Fruit fly (Drosophila melanogaster) whole organism, adult: Measurements from ENCODE around the gene Ork1.

Source experiments
- CG11617 ChIP-seq: fragments of 200-800 bp; sonication (Bioruptor generic); optimal IDR thresholded peaks from 2 replicates; lab custom pipeline; 2017; ENCODE audit warnings: mild to moderate bottlenecking, missing biosample characterization, missing genetic modification reagents, missing genetic modification characterization
- CG12768 ChIP-seq: fragments of 200-800 bp; sonication (Bioruptor generic); optimal IDR thresholded peaks from 2 replicates; lab custom pipeline; 2017; ENCODE audit warnings: missing biosample characterization, missing genetic modification characterization, mild to moderate bottlenecking, moderate library complexity, missing genetic modification reagents
- CG14711 ChIP-seq: fragments of 200-800 bp; sonication (Bioruptor generic); optimal IDR thresholded peaks from 2 replicates; lab custom pipeline; 2018; ENCODE audit warnings: missing biosample characterization, mild to moderate bottlenecking, missing genetic modification characterization, moderate library complexity
- CG33017 ChIP-seq: fragments of 200-800 bp; sonication (Bioruptor generic); optimal IDR thresholded peaks from 2 replicates; lab custom pipeline; 2018; ENCODE audit warnings: missing biosample characterization, mild to moderate bottlenecking, missing genetic modification characterization, moderate library complexity
- CG5204 ChIP-seq: fragments of 200-800 bp; sonication (Bioruptor generic); optimal IDR thresholded peaks from 2 replicates; lab custom pipeline; 2016; ENCODE audit warnings: missing biosample characterization, missing genetic modification characterization
- CG7045 ChIP-seq: fragments of 200-800 bp; sonication (Bioruptor generic); optimal IDR thresholded peaks from 2 replicates; lab custom pipeline; 2017; ENCODE audit warnings: missing biosample characterization, mild to moderate bottlenecking, missing genetic modification characterization
- CG7101 ChIP-seq: fragments of 200-800 bp; sonication (Bioruptor generic); optimal IDR thresholded peaks from 2 replicates; lab custom pipeline; 2018; ENCODE audit warnings: missing biosample characterization, mild to moderate bottlenecking, missing genetic modification characterization, moderate library complexity
- Clk ChIP-seq: fragments of 200-800 bp; sonication (Bioruptor generic); optimal IDR thresholded peaks from 2 replicates; lab custom pipeline; 2017; ENCODE audit warnings: missing biosample characterization, missing genetic modification characterization
- Crg-1 ChIP-seq: fragments of 200-800 bp; sonication (Bioruptor generic); optimal IDR thresholded peaks from 2 replicates; lab custom pipeline; 2016; ENCODE audit warnings: missing biosample characterization, missing genetic modification characterization
- Hr96 ChIP-seq: fragments of 200-800 bp; sonication (Bioruptor generic); optimal IDR thresholded peaks from 2 replicates; lab custom pipeline; 2016; ENCODE audit warnings: missing biosample characterization, missing genetic modification characterization
- Mnt ChIP-seq: fragments of 200-800 bp; sonication (Bioruptor generic); optimal IDR thresholded peaks from 2 replicates; lab custom pipeline; 2016; ENCODE audit warnings: missing biosample characterization, mild to moderate bottlenecking, missing genetic modification characterization
- bab1 ChIP-seq: fragments of 200-800 bp; sonication (Bioruptor generic); optimal IDR thresholded peaks from 3 replicates; lab custom pipeline; 2019; ENCODE audit warnings: missing biosample characterization, mild to moderate bottlenecking, missing genetic modification characterization, moderate library complexity
- cic ChIP-seq: fragments of 200-800 bp; sonication (Bioruptor generic); optimal IDR thresholded peaks from 2 replicates; lab custom pipeline; 2017; ENCODE audit warnings: missing biosample characterization, mild to moderate bottlenecking, missing genetic modification characterization, moderate library complexity
- cnc ChIP-seq, 2 experiments: fragments of >200 bp; optimal IDR thresholded peaks; 2 replicates each; lab custom pipeline; 2017
- kay ChIP-seq: fragments of 200-800 bp; sonication (Bioruptor generic); peaks from one replicate; lab custom pipeline; 2016; ENCODE audit warnings: missing biosample characterization, missing genetic modification characterization, borderline replicate concordance
- ovo ChIP-seq: fragments of 200-800 bp; sonication (Bioruptor generic); optimal IDR thresholded peaks from 2 replicates; lab custom pipeline; 2016; ENCODE audit warnings: missing biosample characterization, missing genetic modification characterization
- pad ChIP-seq: fragments of 200-800 bp; sonication (Bioruptor generic); optimal IDR thresholded peaks from 3 replicates; lab custom pipeline; 2017; ENCODE audit warnings: missing biosample characterization, missing genetic modification characterization, mild to moderate bottlenecking, moderate library complexity, missing genetic modification reagents
- tj ChIP-seq: fragments of 200-800 bp; sonication (Bioruptor generic); optimal IDR thresholded peaks from 3 replicates; lab custom pipeline; 2017; ENCODE audit warnings: missing biosample characterization, mild to moderate bottlenecking, missing genetic modification characterization, moderate library complexity
- toe ChIP-seq: fragments of 200-800 bp; sonication (Bioruptor generic); optimal IDR thresholded peaks from 2 replicates; lab custom pipeline; 2016; ENCODE audit warnings: missing biosample characterization, missing genetic modification characterization

The Ork1 gene

dm6 chrX:10891150-10891549 is at the start of gene Ork1:
Gene Ork1 (minus strand): TSS chrX:10891250.
- TF ChIP-seq pad (GFP tag; lab: Kevin White, UChicago), result peak; percentile 50
- TF ChIP-seq bab1, result no peak

- TF ChIP-seq Clk (GFP tag; lab: Kevin White, UChicago) (no peak), toe (GFP tag; lab: Kevin White, UChicago) (no peak), cic (GFP tag; lab: Kevin White, UChicago) (no peak), CG5204 (no peak), tj (GFP tag; lab: Kevin White, UChicago) (no peak)
These were observed 45.5 kb upstream of the Ork1 start for dm6 chrX:10936599-10936998.

- TF ChIP-seq Hr96, result no peak
- TF ChIP-seq Mnt (GFP tag; lab: Kevin White, UChicago), result no peak
- no peak for TF ChIP-seq CG5204
- no peak for TF ChIP-seq Crg-1 (GFP tag; lab: Kevin White, UChicago)
- TF ChIP-seq ovo (GFP tag; lab: Kevin White, UChicago), result no peak
- TF ChIP-seq bab1, result no peak
- no peak for TF ChIP-seq CG14711 (tag; lab: Kevin White, UChicago)
- TF ChIP-seq cnc (optimal IDR thresholded peaks at IDR 0.05; lab: Kevin White, UChicago), result no peak
- no peak for TF ChIP-seq tj (GFP tag; lab: Kevin White, UChicago)
- TF ChIP-seq pad (GFP tag; lab: Kevin White, UChicago), result no peak
- TF ChIP-seq CG7045, result no peak
- no peak for TF ChIP-seq toe (GFP tag; lab: Kevin White, UChicago)
- no peak for TF ChIP-seq CG33017 (tag; lab: Kevin White, UChicago)
- TF ChIP-seq CG7101 (tag; lab: Kevin White, UChicago), result no peak
- TF ChIP-seq Clk (GFP tag; lab: Kevin White, UChicago), result no peak
- TF ChIP-seq CG11617 (GFP tag; lab: Kevin White, UChicago), result no peak
These were observed 44.5 kb upstream of the Ork1 start for dm6 chrX:10935587-10935986.

dm6 chrX:10933776-10934175 is 42.7 kb upstream of the Ork1 start:
- no peak for TF ChIP-seq toe (GFP tag; lab: Kevin White, UChicago)
- TF ChIP-seq ovo (GFP tag; lab: Kevin White, UChicago), result no peak

DNA sequence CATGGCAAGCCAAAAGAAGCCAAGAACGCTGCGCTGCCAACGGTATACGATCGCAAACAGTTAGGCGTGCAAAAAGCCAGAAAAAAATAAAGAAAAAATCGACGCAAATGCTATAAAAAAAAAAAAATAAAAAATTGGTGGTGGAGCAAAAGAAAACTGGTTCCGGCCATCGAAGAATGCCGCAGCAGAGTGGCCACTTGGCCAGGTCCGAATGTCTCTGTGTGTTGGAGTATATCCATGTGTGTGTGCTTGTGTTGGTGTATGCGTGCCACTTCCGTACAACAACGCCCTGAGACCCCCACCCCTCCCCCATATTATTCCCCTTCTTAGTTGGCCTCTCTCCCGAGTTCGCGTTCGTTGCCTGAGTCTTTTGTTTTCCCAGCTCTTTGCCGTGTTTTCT is 41.2 kb upstream of the Ork1 start:
- TF ChIP-seq CG7045 (no peak), CG14711 (tag; lab: Kevin White, UChicago) (no peak), CG33017 (tag; lab: Kevin White, UChicago) (no peak), CG11617 (GFP tag; lab: Kevin White, UChicago) (no peak), bab1 (no peak), kay (GFP tag; lab: Kevin White, UChicago) (no peak), cnc (optimal IDR thresholded peaks at IDR 0.05; lab: Kevin White, UChicago) (no peak), Mnt (GFP tag; lab: Kevin White, UChicago) (no peak), CG12768 (GFP tag; lab: Kevin White, UChicago) (no peak), Crg-1 (GFP tag; lab: Kevin White, UChicago) (no peak), Clk (GFP tag; lab: Kevin White, UChicago) (no peak), cic (GFP tag; lab: Kevin White, UChicago) (no peak), tj (GFP tag; lab: Kevin White, UChicago) (no peak), toe (GFP tag; lab: Kevin White, UChicago) (no peak), Hr96 (no peak), CG7101 (tag; lab: Kevin White, UChicago) (no peak)

DNA sequence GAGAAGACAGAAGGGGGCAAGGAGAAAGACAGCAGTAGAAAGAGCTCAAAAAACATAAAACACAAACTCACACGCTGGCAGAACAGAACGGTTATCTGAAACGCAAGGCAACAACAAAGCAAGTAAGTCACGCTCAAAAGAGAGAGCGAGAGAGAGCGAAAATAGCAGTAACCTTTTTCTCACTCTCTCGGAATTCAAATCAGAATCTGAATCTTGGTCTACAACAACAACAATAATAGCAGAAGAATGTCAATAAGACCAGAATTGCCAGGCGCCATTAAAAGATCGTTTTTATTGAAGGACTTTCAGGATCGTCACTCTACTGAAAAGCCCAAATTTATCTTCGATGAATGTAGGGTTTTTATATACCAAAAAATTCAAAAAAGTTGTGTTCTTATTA is 40.2 kb upstream of the Ork1 start:
- TF ChIP-seq CG14711 (tag; lab: Kevin White, UChicago), result no peak
- no peak for TF ChIP-seq CG12768 (GFP tag; lab: Kevin White, UChicago)
- TF ChIP-seq Mnt (GFP tag; lab: Kevin White, UChicago), result no peak
- no peak for TF ChIP-seq CG5204
- no peak for TF ChIP-seq bab1

DNA sequence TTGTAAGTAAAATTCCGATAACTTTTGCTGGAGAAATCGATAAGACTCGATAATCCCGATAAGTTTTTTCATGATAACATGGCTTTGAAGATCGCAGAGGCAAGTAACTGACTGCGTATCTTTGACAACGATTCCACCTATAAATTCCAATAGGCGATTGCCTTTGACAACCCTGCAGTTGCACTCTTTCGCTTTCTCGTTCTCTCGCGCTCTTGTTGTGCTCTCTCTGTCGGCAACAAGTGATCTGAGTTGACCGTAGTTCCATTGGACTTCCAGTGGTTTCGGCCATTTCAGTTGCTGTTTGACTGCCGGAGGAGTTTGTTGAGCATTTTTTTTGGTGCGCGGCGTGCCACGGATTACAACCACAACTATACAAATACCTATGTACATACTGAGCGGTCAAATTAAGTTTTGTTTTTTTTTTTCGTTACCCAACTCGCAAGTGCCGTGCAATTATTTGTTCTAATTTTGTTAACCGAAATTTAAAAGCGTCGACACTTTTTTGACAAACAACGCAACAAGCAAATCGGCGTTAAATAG is 39.6 kb upstream of the Ork1 start, which contains the start of gene Myo10A:
Gene Myo10A (plus strand): TSS at position 288 of the 540 bp plus-strand sequence.
- TF ChIP-seq CG5204, result no peak
- TF ChIP-seq Clk (GFP tag; lab: Kevin White, UChicago), result no peak
- TF ChIP-seq CG14711 (tag; lab: Kevin White, UChicago), result peak; percentile 50
- TF ChIP-seq CG7101 (tag; lab: Kevin White, UChicago), result no peak
- TF ChIP-seq CG11617 (GFP tag; lab: Kevin White, UChicago), result no peak

dm6 chrX:10929613-10930012 is 38.6 kb upstream of the Ork1 start:
- TF ChIP-seq CG7101 (tag; lab: Kevin White, UChicago) (no peak), CG14711 (tag; lab: Kevin White, UChicago) (peak; percentile 38), CG12768 (GFP tag; lab: Kevin White, UChicago) (no peak), cic (GFP tag; lab: Kevin White, UChicago) (no peak), ovo (GFP tag; lab: Kevin White, UChicago) (no peak), CG33017 (tag; lab: Kevin White, UChicago) (no peak), bab1 (no peak)
